Worm (Caenorhabditis elegans): ENCODE measurements around the gene T07G12.2.
A peak's percentile ranks its signal among the peaks of the same experiment; 100 is the strongest.

The T07G12.2 gene

ce11 chrIV:10503750-10504232, 26.7 kb upstream of the T07G12.2 start (continued):
- TF ChIP-seq set-16 (GFP tag; IDR thresholded peaks at IDR 0.05), result peak; percentile 93
- TF ChIP-seq rbr-2 (tag; optimal IDR thresholded peaks at IDR 0.05), result peak; percentile 74
- no peak for TF ChIP-seq lim-7 (GFP tag; IDR thresholded peaks at IDR 0.05)
- TF ChIP-seq lir-3 (tag; optimal IDR thresholded peaks at IDR 0.05), result no peak
- no peak for TF ChIP-seq mxl-3 (GFP tag; optimal IDR thresholded peaks at IDR 0.05)
- TF ChIP-seq snpc-4 (tag; optimal IDR thresholded peaks at IDR 0.05), result no peak
- TF ChIP-seq F37D6.2 (tag; optimal IDR thresholded peaks at IDR 0.05), result peak; percentile 62
- TF ChIP-seq daf-12 (tag; optimal IDR thresholded peaks at IDR 0.05), result no peak
- TF ChIP-seq zag-1 (tag; optimal IDR thresholded peaks at IDR 0.05), result no peak
- no peak for TF ChIP-seq nhr-111 (GFP tag; optimal IDR thresholded peaks at IDR 0.05)
- peak in 1 of 2 experiments; percentile 59 for TF ChIP-seq daf-16 (GFP tag; optimal IDR thresholded peaks at IDR 0.05)
- peak; percentile 27 for TF ChIP-seq daf-16 (tag; optimal IDR thresholded peaks at IDR 0.05)
- no peak for TF ChIP-seq mdt-29 (GFP tag; IDR thresholded peaks at IDR 0.05)
- no peak for TF ChIP-seq unc-39 (tag; optimal IDR thresholded peaks at IDR 0.05)
- peak; percentile 3 for TF ChIP-seq spr-1 (tag; optimal IDR thresholded peaks at IDR 0.05)
- TF ChIP-seq zip-2 (tag; optimal IDR thresholded peaks at IDR 0.05), result no peak
- TF ChIP-seq dmd-9 (GFP tag; IDR thresholded peaks at IDR 0.05), result no peak
- no peak for TF ChIP-seq Y75B8A.6 (GFP tag; IDR thresholded peaks at IDR 0.05)
- no peak for TF ChIP-seq jun-1 (tag; optimal IDR thresholded peaks at IDR 0.05)
- peak; percentile 78 for TF ChIP-seq ctbp-1 (GFP tag; IDR thresholded peaks at IDR 0.05)
- no peak for TF ChIP-seq Y5F2A.4 (GFP tag; optimal IDR thresholded peaks at IDR 0.05)
- no peak for TF ChIP-seq T20F7.1 (GFP tag; optimal IDR thresholded peaks at IDR 0.05)
- TF ChIP-seq unc-62 (GFP tag; optimal IDR thresholded peaks at IDR 0.05 in 1 of 2), result peak in 1 of 2 experiments; percentile 82
- no peak for TF ChIP-seq unc-62 (tag; optimal IDR thresholded peaks at IDR 0.05)
- no peak for TF ChIP-seq skn-1 (tag; optimal IDR thresholded peaks at IDR 0.05)
- TF ChIP-seq aha-1 (tag), result peak; percentile 83
- TF ChIP-seq hif-1 (tag; optimal IDR thresholded peaks at IDR 0.05), result peak in 1 of 2 experiments; percentile 28
- TF ChIP-seq D1046.2 (GFP tag; IDR thresholded peaks at IDR 0.05), result no peak
- no peak for TF ChIP-seq lin-1 (GFP tag; IDR thresholded peaks at IDR 0.05)
- TF ChIP-seq Y105C5A.15 (GFP tag; IDR thresholded peaks at IDR 0.05), result no peak
- no peak for TF ChIP-seq lin-38 (GFP tag; IDR thresholded peaks at IDR 0.05)
- no peak for TF ChIP-seq tag-97 (GFP tag; IDR thresholded peaks at IDR 0.05)
- no peak; the same call in 1 of the 2 replicates for TF ChIP-seq pha-4 (GFP tag; IDR thresholded peaks at IDR 0.05)
- TF ChIP-seq pha-4 (tag; optimal IDR thresholded peaks at IDR 0.05), result no peak
- no peak for TF ChIP-seq nhr-48 (tag; optimal IDR thresholded peaks at IDR 0.05)
- TF ChIP-seq dpl-1 (GFP tag; optimal IDR thresholded peaks at IDR 0.05), result no peak
- no peak for TF ChIP-seq dve-1 (tag; optimal IDR thresholded peaks at IDR 0.05; ENCODE audit: insufficient read depth)
- TF ChIP-seq nhr-25 (tag; optimal IDR thresholded peaks at IDR 0.05; ENCODE audit: borderline replicate concordance, insufficient read depth), result no peak
- no peak for TF ChIP-seq ceh-20 (GFP tag; IDR thresholded peaks at IDR 0.05)
- TF ChIP-seq ZK546.5 (tag; optimal IDR thresholded peaks at IDR 0.05), result no peak
- TF ChIP-seq nhr-28 (tag; optimal IDR thresholded peaks at IDR 0.05), result peak; percentile 7
- 0 out of 2 replicates have a peak, but pooled peaks have one; percentile 12 for TF ChIP-seq vab-7 (GFP tag; IDR thresholded peaks at IDR 0.05)
- peak; percentile 47 for TF ChIP-seq fkh-10 (GFP tag; optimal IDR thresholded peaks at IDR 0.05)
- TF ChIP-seq R02D3.7 (tag; optimal IDR thresholded peaks at IDR 0.05), result no peak
- peak; percentile 41 for TF ChIP-seq hlh-30 (tag; optimal IDR thresholded peaks at IDR 0.05; ENCODE audit: insufficient read depth)
- TF ChIP-seq ztf-7 (tag; optimal IDR thresholded peaks at IDR 0.05), result no peak
- no peak for TF ChIP-seq daf-8 (GFP tag; IDR thresholded peaks at IDR 0.05)
- TF ChIP-seq duxl-1 (tag; optimal IDR thresholded peaks at IDR 0.05; ENCODE audit: poor library complexity), result no peak
- TF ChIP-seq ama-1 (optimal IDR thresholded peaks at IDR 0.05), result no peak
- no peak for TF ChIP-seq ceh-62 (tag; optimal IDR thresholded peaks at IDR 0.05)
- no peak for TF ChIP-seq aly-2 (tag; optimal IDR thresholded peaks at IDR 0.05)
- no peak for TF ChIP-seq lin-29 (GFP tag; IDR thresholded peaks at IDR 0.05)
- no peak for TF ChIP-seq daf-19 (GFP tag; conservative IDR thresholded peaks at IDR 0.05)
